Worm (Caenorhabditis elegans) whole organism, late embryonic: ENCODE data around the gene klp-18.

Source experiments
- C38D4.7 ChIP-seq: fragments of 200-800 bp; sonication (Bioruptor generic); optimal IDR thresholded peaks from 2 replicates; lab custom pipeline; 2018; ENCODE audit warnings: mild to moderate bottlenecking, missing genetic modification characterization, moderate library complexity, missing compliant biosample characterization
- F13H6.1 ChIP-seq: sonication (generic microtip); optimal IDR thresholded peaks from 2 replicates; lab custom pipeline; 2016; ENCODE audit warnings: missing genetic modification characterization, missing compliant biosample characterization
- K09A11.1 ChIP-seq: sonication (generic microtip); optimal IDR thresholded peaks from 2 replicates; lab custom pipeline; 2017; ENCODE audit warnings: antibody characterized with exemption, mild to moderate bottlenecking, missing genetic modification characterization, missing compliant biosample characterization; ENCODE audit not compliant: insufficient read depth
- Y22D7AL.16 ChIP-seq: sonication (generic microtip); optimal IDR thresholded peaks from 2 replicates; lab custom pipeline; 2016; ENCODE audit warnings: missing genetic modification characterization, missing compliant biosample characterization
- ahr-1 ChIP-seq: sonication (generic microtip); optimal IDR thresholded peaks from 2 replicates; lab custom pipeline; 2016; ENCODE audit warnings: missing genetic modification characterization, missing compliant biosample characterization
- ama-1 ChIP-seq: fragments of 150-350 bp; optimal IDR thresholded peaks from 2 replicates; lab custom pipeline; 2014
- ceh-14 ChIP-seq: sonication (generic microtip); optimal IDR thresholded peaks from 2 replicates; lab custom pipeline; 2016; ENCODE audit warnings: missing genotype, missing genetic modification characterization, missing compliant biosample characterization
- ceh-19 ChIP-seq: fragments of 200-800 bp; sonication (Bioruptor generic); optimal IDR thresholded peaks from 2 replicates; lab custom pipeline; 2018; ENCODE audit warnings: mild to moderate bottlenecking, missing genetic modification characterization, missing compliant biosample characterization
- ceh-24 ChIP-seq: sonication (generic microtip); optimal IDR thresholded peaks from 2 replicates; lab custom pipeline; 2016; ENCODE audit warnings: mild to moderate bottlenecking, missing genetic modification characterization, missing compliant biosample characterization
- ceh-30 ChIP-seq: fragments of 150-350 bp; optimal IDR thresholded peaks from 2 replicates; lab custom pipeline; 2014; ENCODE audit warnings: missing biosample characterization, missing genetic modification characterization
- ceh-34 ChIP-seq: sonication (generic microtip); optimal IDR thresholded peaks from 2 replicates; lab custom pipeline; 2016; ENCODE audit warnings: mild to moderate bottlenecking, missing genetic modification characterization, missing compliant biosample characterization
- ceh-48 ChIP-seq: sonication (generic microtip); optimal IDR thresholded peaks from 2 replicates; lab custom pipeline; 2016; ENCODE audit warnings: missing genetic modification characterization, inconsistent platforms, missing compliant biosample characterization
- ceh-6 ChIP-seq: fragments of 200-800 bp; sonication (Bioruptor generic); optimal IDR thresholded peaks from 2 replicates; lab custom pipeline; 2018; ENCODE audit warnings: mild to moderate bottlenecking, missing genetic modification characterization, missing compliant biosample characterization
- che-1 ChIP-seq: sonication (generic microtip); optimal IDR thresholded peaks from 2 replicates; lab custom pipeline; 2016; ENCODE audit warnings: mild to moderate bottlenecking, missing genetic modification characterization, missing compliant biosample characterization
- dmd-4 ChIP-seq: sonication (generic microtip); optimal IDR thresholded peaks from 2 replicates; lab custom pipeline; 2016; ENCODE audit warnings: borderline replicate concordance, missing genetic modification characterization, missing compliant biosample characterization
- elt-2 ChIP-seq: sonication (generic microtip); optimal IDR thresholded peaks from 2 replicates; lab custom pipeline; 2016; ENCODE audit warnings: missing genetic modification reagents, missing genetic modification characterization, missing compliant biosample characterization
- elt-4 ChIP-seq: sonication (generic microtip); optimal IDR thresholded peaks from 2 replicates; lab custom pipeline; 2016; ENCODE audit warnings: missing genetic modification characterization, missing compliant biosample characterization
- ets-4 ChIP-seq: sonication (generic microtip); optimal IDR thresholded peaks from 2 replicates; lab custom pipeline; 2016; ENCODE audit warnings: missing genetic modification characterization, missing compliant biosample characterization
- eyg-1 ChIP-seq: sonication (generic microtip); optimal IDR thresholded peaks from 2 replicates; lab custom pipeline; 2016; ENCODE audit warnings: missing genotype, missing genetic modification characterization, missing compliant biosample characterization
- fkh-10 ChIP-seq: fragments of 150-350 bp; optimal IDR thresholded peaks from 2 replicates; lab custom pipeline; 2014; ENCODE audit warnings: missing biosample characterization, missing genetic modification reagents, missing genetic modification characterization
- hlh-13 ChIP-seq: fragments of 200-800 bp; sonication (Bioruptor generic); optimal IDR thresholded peaks from 2 replicates; lab custom pipeline; 2018; ENCODE audit warnings: mild to moderate bottlenecking, missing genetic modification characterization, missing compliant biosample characterization
- hlh-15 ChIP-seq: sonication (generic microtip); optimal IDR thresholded peaks from 2 replicates; lab custom pipeline; 2016; ENCODE audit warnings: missing genetic modification characterization, missing compliant biosample characterization
- hlh-6 ChIP-seq: sonication (generic microtip); optimal IDR thresholded peaks from 2 replicates; lab custom pipeline; 2016; ENCODE audit warnings: missing genotype, missing genetic modification characterization, missing compliant biosample characterization
- lim-6 ChIP-seq: sonication (generic microtip); optimal IDR thresholded peaks from 2 replicates; lab custom pipeline; 2016; ENCODE audit warnings: missing genetic modification characterization, missing compliant biosample characterization
- mec-3 ChIP-seq: sonication (generic microtip); optimal IDR thresholded peaks from 2 replicates; lab custom pipeline; 2016; ENCODE audit warnings: borderline replicate concordance, missing genetic modification characterization, missing compliant biosample characterization
- nfya-1 ChIP-seq: sonication (generic microtip); optimal IDR thresholded peaks from 2 replicates; lab custom pipeline; 2017; ENCODE audit warnings: missing genetic modification characterization, mild to moderate bottlenecking, missing compliant biosample characterization, antibody characterized with exemption, moderate library complexity
- nhr-11 ChIP-seq: fragments of 150-350 bp; optimal IDR thresholded peaks from 2 replicates; lab custom pipeline; 2014; ENCODE audit warnings: missing biosample characterization, missing genetic modification characterization
- nhr-232 ChIP-seq: sonication (generic microtip); optimal IDR thresholded peaks from 2 replicates; lab custom pipeline; 2016; ENCODE audit warnings: missing genetic modification characterization, missing compliant biosample characterization
- pag-3 ChIP-seq: sonication (generic microtip); optimal IDR thresholded peaks from 2 replicates; lab custom pipeline; 2016; ENCODE audit warnings: missing compliant biosample characterization, missing genetic modification characterization, borderline replicate concordance
- pax-1 ChIP-seq: fragments of 150-350 bp; optimal IDR thresholded peaks from 2 replicates; lab custom pipeline; 2014; ENCODE audit warnings: missing biosample characterization, missing genetic modification characterization
- pha-4 ChIP-seq: fragments of 150-350 bp; optimal IDR thresholded peaks from 2 replicates; lab custom pipeline; 2018; ENCODE audit warnings: missing biosample characterization, missing genetic modification reagents, missing genetic modification characterization
- pqm-1 ChIP-seq: sonication (generic microtip); optimal IDR thresholded peaks from 2 replicates; lab custom pipeline; 2016; ENCODE audit warnings: missing genetic modification characterization, missing compliant biosample characterization
- rnt-1 ChIP-seq: sonication (generic microtip); optimal IDR thresholded peaks from 2 replicates; lab custom pipeline; 2016; ENCODE audit warnings: missing genetic modification characterization, missing compliant biosample characterization
- sdc-2 ChIP-seq: sonication (generic microtip); optimal IDR thresholded peaks from 2 replicates; lab custom pipeline; 2016; ENCODE audit warnings: missing genotype, missing genetic modification characterization, missing compliant biosample characterization
- unc-55 ChIP-seq: sonication (generic microtip); optimal IDR thresholded peaks from 2 replicates; lab custom pipeline; 2017; ENCODE audit warnings: missing biosample characterization, missing genetic modification reagents, missing genetic modification characterization
- ztf-16 ChIP-seq: sonication (generic microtip); optimal IDR thresholded peaks from 2 replicates; lab custom pipeline; 2017; ENCODE audit warnings: missing genetic modification characterization, missing compliant biosample characterization

klp-18 gene

DNA sequence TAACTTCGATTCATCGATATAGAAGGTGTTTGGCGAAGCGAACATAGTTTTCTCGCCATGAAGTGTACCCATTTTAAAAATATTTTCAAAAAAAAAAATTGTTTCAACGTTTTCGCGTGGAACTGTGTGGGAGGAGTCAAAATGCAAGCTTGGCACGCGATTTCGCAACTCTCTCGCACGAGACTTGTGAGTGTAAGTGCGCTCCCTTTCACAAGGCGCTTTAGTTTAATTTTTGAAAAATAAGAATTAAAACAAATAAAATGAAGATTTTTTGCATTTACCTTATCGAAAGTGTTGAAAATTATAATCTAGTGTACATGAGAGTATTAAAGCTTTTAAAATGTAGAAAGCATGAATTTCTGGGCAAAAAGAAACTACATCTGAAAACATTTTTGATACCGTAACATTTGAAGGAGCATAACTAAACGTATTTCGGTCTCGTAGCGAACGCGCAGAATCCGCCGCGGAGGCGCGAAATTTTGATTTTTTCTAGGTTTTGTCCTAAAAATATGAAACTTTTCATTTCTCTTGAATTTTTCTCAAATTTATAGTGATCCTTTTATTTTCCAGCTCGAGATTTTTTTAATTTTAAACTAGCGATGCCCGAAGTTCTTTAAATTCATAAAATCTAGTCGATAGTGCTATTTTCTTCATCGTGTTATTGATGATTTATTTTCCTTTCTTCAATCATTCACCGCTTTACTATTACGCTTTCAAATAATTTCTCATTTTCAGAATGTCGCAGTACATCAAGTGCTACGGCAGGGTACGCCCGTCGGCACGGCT lies at the start of gene klp-18, which contains the start of gene cogc-2 (continued):
- TF ChIP-seq ceh-48 (peak; percentile 20), ceh-24 (no peak), rnt-1 (peak; percentile 8), Y22D7AL.16 (tag; lab: Kevin White, UChicago) (peak; percentile 22), F13H6.1 (tag; lab: Kevin White, UChicago) (no peak), hlh-13 (no peak), pag-3 (tag; lab: Kevin White, UChicago) (no peak), ahr-1 (tag; lab: Kevin White, UChicago) (peak; percentile 47), elt-2 (tag; lab: Kevin White, UChicago) (peak; percentile 80), pax-1 (tag; lab: Kevin White, UChicago) (peak; percentile 46), ztf-16 (tag; lab: Kevin White, UChicago) (peak; percentile 58), sdc-2 (peak; percentile 45), ceh-6 (GFP tag; lab: Kevin White, UChicago) (peak; percentile 45), ceh-34 (peak; percentile 44), elt-4 (tag; lab: Kevin White, UChicago) (no peak), nhr-232 (tag; lab: Kevin White, UChicago) (peak; percentile 18), ama-1 (lab: Kevin White, UChicago) (no peak), ets-4 (peak; percentile 24), hlh-6 (tag; lab: Kevin White, UChicago) (no peak)

DNA sequence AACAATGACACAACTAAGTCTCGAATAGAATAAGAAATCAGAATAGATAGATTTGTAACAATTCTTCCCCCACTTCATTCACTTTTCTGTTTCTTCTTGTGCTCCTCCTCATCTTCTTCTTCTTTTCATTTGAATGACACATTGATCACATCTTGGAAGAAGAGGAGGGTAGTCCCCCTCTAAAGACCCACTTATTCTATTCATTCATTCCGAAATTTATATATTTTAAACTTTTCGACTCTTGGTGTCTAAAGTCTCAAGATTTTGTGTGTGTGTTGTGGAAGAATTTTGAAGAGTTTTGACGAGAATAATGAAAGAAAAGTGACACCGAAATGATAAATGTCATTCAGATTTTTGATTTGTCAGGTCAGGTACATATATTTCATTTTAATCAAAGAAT lies 48.9 kb upstream of the klp-18 start:
- no peak for TF ChIP-seq pqm-1
- TF ChIP-seq unc-55: peak; percentile 74

ce11 chrIV:6997918-6998317 lies 42.1 kb upstream of the klp-18 start:
- TF ChIP-seq dmd-4: no peak
- no peak for TF ChIP-seq rnt-1
- no peak for TF ChIP-seq lim-6
- TF ChIP-seq che-1 (tag; lab: Kevin White, UChicago): no peak
- TF ChIP-seq hlh-15 (tag; lab: Kevin White, UChicago): no peak
- TF ChIP-seq ceh-24: no peak
- TF ChIP-seq elt-4 (tag; lab: Kevin White, UChicago): no peak
- no peak for TF ChIP-seq C38D4.7 (GFP tag; lab: Kevin White, UChicago)
- no peak for TF ChIP-seq fkh-10 (GFP tag; lab: Kevin White, UChicago)
- no peak for TF ChIP-seq nhr-11
- no peak for TF ChIP-seq ztf-16 (tag; lab: Kevin White, UChicago)
- no peak for TF ChIP-seq K09A11.1 (tag; lab: Kevin White, UChicago)
- TF ChIP-seq ceh-34: no peak
- no peak for TF ChIP-seq nhr-232 (tag; lab: Kevin White, UChicago)
- TF ChIP-seq ceh-19 (GFP tag; lab: Kevin White, UChicago): no peak

DNA sequence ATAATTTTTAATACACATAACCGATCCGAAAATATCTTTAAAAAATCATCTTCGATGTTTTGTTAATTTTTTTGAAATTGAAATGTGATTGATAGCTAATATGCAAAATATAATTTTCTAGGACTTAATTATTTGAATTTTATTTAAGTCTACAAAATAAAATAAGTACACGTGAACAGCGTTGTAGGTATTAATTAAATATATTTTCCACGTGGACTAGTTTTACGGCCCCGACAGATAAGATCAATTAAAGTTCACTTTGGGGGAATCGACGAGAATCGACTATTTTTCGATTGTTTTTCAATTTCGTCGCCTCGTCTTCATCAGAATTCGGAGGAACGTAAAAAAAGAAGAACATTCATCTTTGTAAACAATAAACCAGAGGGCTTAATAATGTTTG lies 40.8 kb upstream of the klp-18 start, which contains the start of gene C25A8.5:
Gene C25A8.5, plus strand, starts transcription at position 301 of the 400 bp plus-strand sequence.
- TF ChIP-seq pqm-1: no peak
- no peak for TF ChIP-seq ceh-14 (tag; lab: Kevin White, UChicago)
- TF ChIP-seq nfya-1 (tag; lab: Kevin White, UChicago): no peak
- TF ChIP-seq pha-4 (tag; lab: Kevin White, UChicago): no peak
- TF ChIP-seq ama-1 (lab: Kevin White, UChicago): no peak
- no peak for TF ChIP-seq ceh-30 (tag; lab: Kevin White, UChicago)
- no peak for TF ChIP-seq elt-2 (tag; lab: Kevin White, UChicago)
- no peak for TF ChIP-seq mec-3
- no peak for TF ChIP-seq eyg-1
- no peak for TF ChIP-seq hlh-13
- TF ChIP-seq, all 69 proteins: peak for 0
